Worm (Caenorhabditis elegans) whole organism, late embryonic: ENCODE results near the gene mrpl-11.

Source experiments
- C38D4.7 ChIP-seq: fragments of 200-800 bp; sonication (Bioruptor generic); optimal IDR thresholded peaks from 2 replicates; lab custom pipeline; 2018; ENCODE audit warnings: mild to moderate bottlenecking, missing genetic modification characterization, moderate library complexity, missing compliant biosample characterization
- K02D7.2 ChIP-seq: sonication (generic microtip); optimal IDR thresholded peaks from 2 replicates; lab custom pipeline; 2017; ENCODE audit warnings: mild to moderate bottlenecking, missing genetic modification characterization, missing compliant biosample characterization
- K09A11.1 ChIP-seq: sonication (generic microtip); optimal IDR thresholded peaks from 2 replicates; lab custom pipeline; 2017; ENCODE audit warnings: antibody characterized with exemption, mild to moderate bottlenecking, missing genetic modification characterization, missing compliant biosample characterization; ENCODE audit not compliant: insufficient read depth
- Y22D7AL.16 ChIP-seq: sonication (generic microtip); optimal IDR thresholded peaks from 2 replicates; lab custom pipeline; 2016; ENCODE audit warnings: missing genetic modification characterization, missing compliant biosample characterization
- ama-1 ChIP-seq: fragments of 150-350 bp; optimal IDR thresholded peaks from 2 replicates; lab custom pipeline; 2014
- ceh-14 ChIP-seq: sonication (generic microtip); optimal IDR thresholded peaks from 2 replicates; lab custom pipeline; 2016; ENCODE audit warnings: missing genotype, missing genetic modification characterization, missing compliant biosample characterization
- ceh-19 ChIP-seq: fragments of 200-800 bp; sonication (Bioruptor generic); optimal IDR thresholded peaks from 2 replicates; lab custom pipeline; 2018; ENCODE audit warnings: mild to moderate bottlenecking, missing genetic modification characterization, missing compliant biosample characterization
- ceh-24 ChIP-seq: sonication (generic microtip); optimal IDR thresholded peaks from 2 replicates; lab custom pipeline; 2016; ENCODE audit warnings: mild to moderate bottlenecking, missing genetic modification characterization, missing compliant biosample characterization
- ceh-30 ChIP-seq: fragments of 150-350 bp; optimal IDR thresholded peaks from 2 replicates; lab custom pipeline; 2014; ENCODE audit warnings: missing biosample characterization, missing genetic modification characterization
- ceh-31 ChIP-seq: sonication (generic microtip); optimal IDR thresholded peaks from 2 replicates; lab custom pipeline; 2016; ENCODE audit warnings: missing genetic modification characterization, missing compliant biosample characterization
- ceh-45 ChIP-seq: fragments of 200-800 bp; sonication (Bioruptor generic); IDR thresholded peaks from 2 replicates; pipeline ENCODE4 v1.3.6; 2022; ENCODE audit warnings: missing genetic modification reagents, missing genetic modification characterization, missing compliant biosample characterization
- ceh-48 ChIP-seq: sonication (generic microtip); optimal IDR thresholded peaks from 2 replicates; lab custom pipeline; 2016; ENCODE audit warnings: missing genetic modification characterization, inconsistent platforms, missing compliant biosample characterization
- che-1 ChIP-seq: sonication (generic microtip); optimal IDR thresholded peaks from 2 replicates; lab custom pipeline; 2016; ENCODE audit warnings: mild to moderate bottlenecking, missing genetic modification characterization, missing compliant biosample characterization
- elt-2 ChIP-seq: sonication (generic microtip); optimal IDR thresholded peaks from 2 replicates; lab custom pipeline; 2016; ENCODE audit warnings: missing genetic modification reagents, missing genetic modification characterization, missing compliant biosample characterization
- elt-4 ChIP-seq: sonication (generic microtip); optimal IDR thresholded peaks from 2 replicates; lab custom pipeline; 2016; ENCODE audit warnings: missing genetic modification characterization, missing compliant biosample characterization
- ets-4 ChIP-seq: sonication (generic microtip); optimal IDR thresholded peaks from 2 replicates; lab custom pipeline; 2016; ENCODE audit warnings: missing genetic modification characterization, missing compliant biosample characterization
- eyg-1 ChIP-seq: sonication (generic microtip); optimal IDR thresholded peaks from 2 replicates; lab custom pipeline; 2016; ENCODE audit warnings: missing genotype, missing genetic modification characterization, missing compliant biosample characterization
- fkh-10 ChIP-seq: fragments of 150-350 bp; optimal IDR thresholded peaks from 2 replicates; lab custom pipeline; 2014; ENCODE audit warnings: missing biosample characterization, missing genetic modification reagents, missing genetic modification characterization
- hlh-15 ChIP-seq: sonication (generic microtip); optimal IDR thresholded peaks from 2 replicates; lab custom pipeline; 2016; ENCODE audit warnings: missing genetic modification characterization, missing compliant biosample characterization
- hlh-6 ChIP-seq: sonication (generic microtip); optimal IDR thresholded peaks from 2 replicates; lab custom pipeline; 2016; ENCODE audit warnings: missing genotype, missing genetic modification characterization, missing compliant biosample characterization
- lin-11 ChIP-seq: fragments of 200-800 bp; sonication (Bioruptor generic); optimal IDR thresholded peaks from 2 replicates; lab custom pipeline; 2018; ENCODE audit warnings: mild to moderate bottlenecking, missing genetic modification characterization, missing compliant biosample characterization
- nfya-1 ChIP-seq: sonication (generic microtip); optimal IDR thresholded peaks from 2 replicates; lab custom pipeline; 2017; ENCODE audit warnings: missing genetic modification characterization, mild to moderate bottlenecking, missing compliant biosample characterization, antibody characterized with exemption, moderate library complexity
- pat-9 ChIP-seq: fragments of 200-800 bp; sonication (Bioruptor generic); optimal IDR thresholded peaks from 2 replicates; lab custom pipeline; 2018; ENCODE audit warnings: mild to moderate bottlenecking, missing genetic modification characterization, moderate library complexity, missing compliant biosample characterization
- pax-1 ChIP-seq: fragments of 150-350 bp; optimal IDR thresholded peaks from 2 replicates; lab custom pipeline; 2014; ENCODE audit warnings: missing biosample characterization, missing genetic modification characterization
- pqm-1 ChIP-seq: sonication (generic microtip); optimal IDR thresholded peaks from 2 replicates; lab custom pipeline; 2016; ENCODE audit warnings: missing genetic modification characterization, missing compliant biosample characterization
- rnt-1 ChIP-seq: sonication (generic microtip); optimal IDR thresholded peaks from 2 replicates; lab custom pipeline; 2016; ENCODE audit warnings: missing genetic modification characterization, missing compliant biosample characterization
- sdc-2 ChIP-seq: sonication (generic microtip); optimal IDR thresholded peaks from 2 replicates; lab custom pipeline; 2016; ENCODE audit warnings: missing genotype, missing genetic modification characterization, missing compliant biosample characterization
- sox-4 ChIP-seq: sonication (generic microtip); optimal IDR thresholded peaks from 2 replicates; lab custom pipeline; 2017; ENCODE audit warnings: mild to moderate bottlenecking, missing genetic modification characterization, inconsistent platforms, missing compliant biosample characterization
- syd-9 ChIP-seq: sonication (generic microtip); optimal IDR thresholded peaks from 2 replicates; lab custom pipeline; 2016; ENCODE audit warnings: mild to moderate bottlenecking, missing genetic modification characterization, moderate library complexity, missing compliant biosample characterization
- tbx-7 ChIP-seq: sonication (generic microtip); optimal IDR thresholded peaks from 2 replicates; lab custom pipeline; 2016; ENCODE audit warnings: missing genotype, missing genetic modification characterization, missing compliant biosample characterization
- unc-55 ChIP-seq: sonication (generic microtip); optimal IDR thresholded peaks from 2 replicates; lab custom pipeline; 2017; ENCODE audit warnings: missing biosample characterization, missing genetic modification reagents, missing genetic modification characterization
- unc-86 ChIP-seq: sonication (generic microtip); optimal IDR thresholded peaks from 2 replicates; lab custom pipeline; 2016; ENCODE audit warnings: missing genetic modification characterization, missing compliant biosample characterization
- zip-5 ChIP-seq: sonication (generic microtip); optimal IDR thresholded peaks from 2 replicates; lab custom pipeline; 2016; ENCODE audit warnings: missing genetic modification characterization, missing compliant biosample characterization
- ztf-16 ChIP-seq: sonication (generic microtip); optimal IDR thresholded peaks from 2 replicates; lab custom pipeline; 2017; ENCODE audit warnings: missing genetic modification characterization, missing compliant biosample characterization

The mrpl-11 gene

ce11 chrIII:8683679-8684263, 33.7 kb upstream of the mrpl-11 start, which contains the start of gene fli-1 (continued):
- TF ChIP-seq syd-9 (tag; lab: Kevin White, UChicago) (no peak), ets-4 (tag; lab: Kevin White, UChicago) (peak; percentile 29), hlh-15 (tag; lab: Kevin White, UChicago) (no peak)

ce11 chrIII:8684421-8684820, 33.0 kb upstream of the mrpl-11 start, which contains the start of gene anmt-1:
TSS of gene anmt-1 (plus strand) at chrIII:8684808.
- TF ChIP-seq ceh-19 (GFP tag; lab: Kevin White, UChicago): no peak
- TF ChIP-seq fkh-10: no peak
- peak; percentile 83 for TF ChIP-seq unc-55
- no peak for TF ChIP-seq C38D4.7 (GFP tag; lab: Kevin White, UChicago)
- TF ChIP-seq pat-9: peak; percentile 17

DNA sequence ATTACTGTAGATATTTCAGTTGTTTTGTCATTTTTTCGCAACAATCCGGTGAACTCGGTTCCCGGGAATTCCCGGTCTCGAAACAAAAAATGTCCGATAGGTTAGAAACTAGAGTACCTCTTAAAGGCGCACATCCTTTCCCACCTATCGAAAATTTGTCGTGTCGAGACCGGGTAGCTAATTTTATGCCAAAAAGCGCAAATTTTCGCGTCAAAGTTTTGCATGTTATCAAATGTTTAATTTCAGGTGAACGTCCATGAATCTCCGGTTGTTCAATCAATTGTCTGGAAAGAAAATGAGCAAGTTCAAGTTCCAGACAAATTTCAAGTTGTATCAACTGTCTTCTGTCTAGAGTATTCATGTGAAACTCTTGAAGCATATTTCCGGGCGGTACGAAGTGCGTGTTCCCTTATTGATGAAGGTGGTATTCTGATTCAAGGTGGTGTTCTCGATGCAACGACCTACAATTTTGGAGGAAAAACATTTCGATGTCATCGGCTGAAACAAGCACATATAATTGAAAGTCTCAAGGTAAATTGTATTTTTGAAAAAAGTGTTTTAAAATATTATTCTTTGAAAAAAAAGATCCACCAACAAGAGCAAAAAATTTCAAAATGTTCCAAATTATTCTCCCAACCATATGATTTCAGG, 31.7 kb upstream of the mrpl-11 start:
- TF ChIP-seq fkh-10: no peak
- TF ChIP-seq ama-1 (lab: Kevin White, UChicago): peak; percentile 10
- no peak for TF ChIP-seq zip-5
- no peak for TF ChIP-seq ceh-45 (GFP tag; lab: Robert Waterston, UW)
- TF ChIP-seq unc-86 (tag; lab: Kevin White, UChicago): no peak
- no peak for TF ChIP-seq ztf-16 (tag; lab: Kevin White, UChicago)
- TF ChIP-seq Y22D7AL.16 (tag; lab: Kevin White, UChicago): no peak

DNA sequence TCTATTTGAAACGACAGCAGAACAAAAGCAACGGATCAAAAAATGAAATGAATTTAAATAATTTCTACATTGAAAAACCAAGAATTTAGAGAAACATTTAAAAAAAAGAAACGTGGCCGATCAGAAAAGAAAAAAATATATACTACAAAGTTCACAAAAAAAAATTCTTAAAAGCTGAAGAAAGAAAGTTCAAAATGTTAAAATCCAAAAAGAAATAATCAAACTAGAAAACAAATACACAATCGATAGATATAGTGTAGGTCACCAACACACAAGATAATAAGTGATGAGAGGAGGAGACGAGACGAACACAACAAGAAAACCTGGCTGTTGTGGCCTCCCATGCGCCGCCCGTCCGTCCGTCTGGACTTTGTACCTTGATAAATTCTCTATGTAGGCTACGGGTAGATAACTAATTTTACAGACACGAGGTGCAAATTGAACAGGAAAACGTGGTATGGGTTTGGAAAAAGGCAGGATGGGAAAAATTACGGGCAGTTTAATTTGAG, 29.0 kb upstream of the mrpl-11 start, which contains the start of gene hadb-1:
TSS of gene hadb-1 (minus strand) at position 51 of the 509 bp plus-strand sequence.
- TF ChIP-seq sox-4 (tag; lab: Kevin White, UChicago) (no peak), unc-55 (peak; percentile 22), pqm-1 (tag; lab: Kevin White, UChicago) (no peak), K09A11.1 (no peak), zip-5 (no peak), fkh-10 (no peak), elt-2 (tag; lab: Kevin White, UChicago) (peak; percentile 47)

- no peak for TF ChIP-seq eyg-1
- no peak for TF ChIP-seq ceh-24 (tag; lab: Kevin White, UChicago)
- TF ChIP-seq K02D7.2 (tag; lab: Kevin White, UChicago): no peak
- no peak for TF ChIP-seq lin-11 (tag; lab: Kevin White, UChicago)
- TF ChIP-seq rnt-1: no peak
- no peak for TF ChIP-seq ceh-30 (tag; lab: Kevin White, UChicago)
- no peak for TF ChIP-seq hlh-6
- no peak for TF ChIP-seq pax-1 (tag; lab: Kevin White, UChicago)
- TF ChIP-seq sdc-2 (tag; lab: Kevin White, UChicago): no peak
Measured at ce11 chrIII:8689143-8689542, 28.3 kb upstream of the mrpl-11 start.

ce11 chrIII:8689655-8690054, 27.8 kb upstream of the mrpl-11 start, which contains the start of gene B0303.4:
TSS of gene B0303.4 (plus strand) at chrIII:8689850.
- TF ChIP-seq nfya-1 (tag; lab: Kevin White, UChicago): peak; percentile 35
- TF ChIP-seq ceh-48 (tag; lab: Kevin White, UChicago): peak; percentile 68
- TF ChIP-seq ceh-14 (tag; lab: Kevin White, UChicago): peak; percentile 5
- peak; percentile 37 for TF ChIP-seq ceh-31 (tag; lab: Kevin White, UChicago)
- no peak for TF ChIP-seq che-1 (tag; lab: Kevin White, UChicago)
- TF ChIP-seq unc-55: no peak
- no peak for TF ChIP-seq elt-4
- no peak for TF ChIP-seq tbx-7 (tag; lab: Kevin White, UChicago)
